Fruit fly (Drosophila melanogaster) whole organism, wandering third instar larva: ENCODE results near the gene CAH1.

Experiments used
- CG32264 ChIP-seq: fragments of 200-800 bp; sonication (Bioruptor generic); optimal IDR thresholded peaks from 2 replicates; lab custom pipeline; 2016; ENCODE audit warnings: missing biosample characterization, missing genetic modification characterization
- CG9705 ChIP-seq: fragments of 200-800 bp; sonication (Bioruptor generic); optimal IDR thresholded peaks from 2 replicates; lab custom pipeline; 2018; ENCODE audit warnings: missing biosample characterization, mild to moderate bottlenecking, missing genetic modification characterization
- CrebA ChIP-seq: fragments of 200-800 bp; sonication (Bioruptor generic); optimal IDR thresholded peaks from 2 replicates; lab custom pipeline; 2016; ENCODE audit warnings: missing biosample characterization, mild to moderate bottlenecking, missing genetic modification characterization, borderline replicate concordance
- Dfd ChIP-seq: fragments of >200 bp; optimal IDR thresholded peaks from 2 replicates; lab custom pipeline; 2017; ENCODE audit warnings: missing biosample characterization, missing genetic modification characterization
- Dif ChIP-seq: fragments of 200-275, 200-300 bp; sonication (Bioruptor generic); optimal IDR thresholded peaks from 2 replicates; lab custom pipeline; 2018; ENCODE audit warnings: missing biosample characterization, missing genetic modification characterization; ENCODE audit not compliant: partially characterized antibody
- GATAd ChIP-seq: sonication (Bioruptor generic); optimal IDR thresholded peaks from 2 replicates; lab custom pipeline; 2016; ENCODE audit warnings: missing biosample characterization, missing genetic modification characterization
- HLH106 ChIP-seq: fragments of 200-800 bp; optimal IDR thresholded peaks from 3 replicates; lab custom pipeline; 2019; ENCODE audit warnings: missing biosample characterization, mild to moderate bottlenecking, missing genetic modification characterization, moderate library complexity
- Hnf4 ChIP-seq: fragments of 200-800 bp; sonication (Bioruptor generic); optimal IDR thresholded peaks from 2 replicates; lab custom pipeline; 2016; ENCODE audit warnings: missing biosample characterization, mild to moderate bottlenecking, missing genetic modification characterization
- Hr78 ChIP-seq: fragments of >200 bp; optimal IDR thresholded peaks from 2 replicates; lab custom pipeline; 2017; ENCODE audit warnings: missing biosample characterization, missing genetic modification characterization
- Hr83 ChIP-seq: fragments of 200-300 bp; sonication (Bioruptor generic); optimal IDR thresholded peaks from 2 replicates; lab custom pipeline; 2016; ENCODE audit warnings: missing biosample characterization, mild to moderate bottlenecking, missing genetic modification characterization, moderate library complexity; ENCODE audit not compliant: poor library complexity, severe bottlenecking
- Mio ChIP-seq: sonication (Bioruptor generic); optimal IDR thresholded peaks from 2 replicates; lab custom pipeline; 2016; ENCODE audit warnings: missing biosample characterization, missing genetic modification characterization
- Myc ChIP-seq: fragments of >200 bp; optimal IDR thresholded peaks from 2 replicates; lab custom pipeline; 2017
- OdsH ChIP-seq: fragments of 200-800 bp; sonication (Bioruptor generic); optimal IDR thresholded peaks from 2 replicates; lab custom pipeline; 2016; ENCODE audit warnings: missing biosample characterization, mild to moderate bottlenecking, missing genetic modification characterization
- Rel ChIP-seq, 2 experiments: fragments of 200-800 bp; sonication (Bioruptor generic) in 1 of 2; optimal IDR thresholded peaks; 2 replicates in 1 of 2; 3 replicates in 1 of 2; lab custom pipeline; 2016 to 2019; ENCODE audit warnings: mild to moderate bottlenecking in 2 of 2, missing biosample characterization in 2 of 2, missing genetic modification characterization in 2 of 2, moderate library complexity in 1 of 2
- Sp1 ChIP-seq: fragments of 200-800 bp; sonication (Bioruptor generic); optimal IDR thresholded peaks from 3 replicates; lab custom pipeline; 2019; ENCODE audit warnings: missing biosample characterization, mild to moderate bottlenecking, missing genetic modification characterization, moderate library complexity
- Vsx2 ChIP-seq: fragments of 200-300, 225-300 bp; sonication (Bioruptor generic); optimal IDR thresholded peaks from 2 replicates; lab custom pipeline; 2018; ENCODE audit warnings: missing biosample characterization, missing genetic modification characterization; ENCODE audit not compliant: partially characterized antibody
- br ChIP-seq: fragments of 200-800 bp; sonication (Bioruptor generic); optimal IDR thresholded peaks from 2 replicates; lab custom pipeline; 2016; ENCODE audit warnings: missing biosample characterization, missing genetic modification characterization
- brk ChIP-seq: fragments of 200-800 bp; sonication (Bioruptor generic); optimal IDR thresholded peaks from 2 replicates; lab custom pipeline; 2016; ENCODE audit warnings: missing biosample characterization, mild to moderate bottlenecking, missing genetic modification characterization
- dmrt93B ChIP-seq: fragments of 200-800 bp; sonication (Bioruptor generic); optimal IDR thresholded peaks from 2 replicates; lab custom pipeline; 2018; ENCODE audit warnings: missing biosample characterization, mild to moderate bottlenecking, missing genetic modification characterization
- dsf ChIP-seq: sonication (Bioruptor generic); optimal IDR thresholded peaks from 2 replicates; lab custom pipeline; 2016; ENCODE audit warnings: missing biosample characterization, missing genetic modification characterization, borderline replicate concordance
- foxo ChIP-seq, 2 experiments: fragments of 200-800 bp; sonication (Bioruptor generic); optimal IDR thresholded peaks; 2 replicates in 1 of 2; 3 replicates in 1 of 2; lab custom pipeline; 2016 to 2017; ENCODE audit warnings: missing biosample characterization in 2 of 2, missing genetic modification characterization in 2 of 2
- h ChIP-seq: fragments of 200-800 bp; sonication (Bioruptor generic); optimal IDR thresholded peaks from 3 replicates; lab custom pipeline; 2016; ENCODE audit warnings: missing biosample characterization, mild to moderate bottlenecking, missing genetic modification characterization
- jim ChIP-seq: fragments of 175-275, 200-325 bp; sonication (Bioruptor generic); optimal IDR thresholded peaks from 2 replicates; lab custom pipeline; 2016; ENCODE audit warnings: missing biosample characterization, mild to moderate bottlenecking, missing genetic modification characterization
- lola ChIP-seq: fragments of >200 bp; optimal IDR thresholded peaks from 2 replicates; lab custom pipeline; 2017; ENCODE audit warnings: missing biosample characterization, missing genetic modification characterization
- pan ChIP-seq: fragments of >200 bp; optimal IDR thresholded peaks from 2 replicates; lab custom pipeline; 2017
- psq ChIP-seq: fragments of 200-800 bp; sonication (Bioruptor generic); optimal IDR thresholded peaks from 3 replicates; lab custom pipeline; 2017; ENCODE audit warnings: missing biosample characterization, mild to moderate bottlenecking, missing genetic modification characterization, moderate library complexity
- sage ChIP-seq: fragments of 200-800 bp; sonication (Bioruptor generic); optimal IDR thresholded peaks from 2 replicates; lab custom pipeline; 2016; ENCODE audit warnings: missing biosample characterization, mild to moderate bottlenecking, missing genetic modification characterization
- sv ChIP-seq: fragments of 200-800 bp; sonication (Bioruptor generic); optimal IDR thresholded peaks from 3 replicates; lab custom pipeline; 2016; ENCODE audit warnings: missing biosample characterization, missing genetic modification characterization
- tai ChIP-seq: sonication (Bioruptor generic); optimal IDR thresholded peaks from 2 replicates; lab custom pipeline; 2016; ENCODE audit warnings: missing biosample characterization, missing genetic modification characterization
- usp ChIP-seq: fragments of >200 bp; optimal IDR thresholded peaks from 2 replicates; lab custom pipeline; 2017; ENCODE audit warnings: missing biosample characterization, missing genetic modification characterization

The CAH1 gene

dm6 chr2L:13811323-13811722, 7.9 kb downstream of the CAH1 start, which contains the start of the genes Adat1 and CG16865:
Gene Adat1 (minus strand): TSS chr2L:13811474.
Gene CG16865 (plus strand): TSS chr2L:13811522.
- TF ChIP-seq CG9705, result peak; percentile 15
- TF ChIP-seq CG32264, result no peak
- no peak for TF ChIP-seq Dif (GFP tag; lab: Kevin White, UChicago)
- no peak for TF ChIP-seq OdsH (GFP tag; lab: Kevin White, UChicago)
- no peak for TF ChIP-seq dmrt93B (GFP tag; lab: Kevin White, UChicago)
- TF ChIP-seq Hr83, result peak; percentile 21
- no peak for TF ChIP-seq sv (GFP tag; lab: Kevin White, UChicago)
- TF ChIP-seq Hr78, result no peak
- no peak for TF ChIP-seq dsf (GFP tag; lab: Kevin White, UChicago)
- TF ChIP-seq jim, result no peak
- TF ChIP-seq br (GFP tag; lab: Kevin White, UChicago), result no peak

- TF ChIP-seq pan (lab: Kevin White, UChicago) (no peak), CG32264 (no peak), foxo (GFP tag; optimal IDR thresholded peaks at IDR 0.05; lab: Kevin White, UChicago) (no peak), CG9705 (no peak), tai (GFP tag; lab: Kevin White, UChicago) (no peak)
Observed at dm6 chr2L:13813156-13813555, 9.7 kb downstream of the CAH1 start, which contains the start of gene CG16888. Gene CG16888 (minus strand): TSS chr2L:13813256.

- TF ChIP-seq Mio (GFP tag; lab: Kevin White, UChicago) (no peak), Rel (GFP tag; optimal IDR thresholded peaks at IDR 0.05; lab: Kevin White, UChicago) (no peak), Rel (tag; optimal IDR thresholded peaks at IDR 0.05; lab: Kevin White, UChicago) (peak; percentile 45)
Observed at dm6 chr2L:13813604-13814178, 10.3 kb downstream of the CAH1 start, which contains the start of gene Sos. Gene Sos (plus strand): TSS chr2L:13813816.

- TF ChIP-seq tai (GFP tag; lab: Kevin White, UChicago) (no peak), Rel (GFP tag; optimal IDR thresholded peaks at IDR 0.05; lab: Kevin White, UChicago) (no peak), Rel (tag; optimal IDR thresholded peaks at IDR 0.05; lab: Kevin White, UChicago) (peak; percentile 91)
- TF ChIP-seq, all 38 proteins: peak for 1
Observed at dm6 chr2L:13820176-13820575, 16.8 kb downstream of the CAH1 start.

dm6 chr2L:13820948-13821347, 17.5 kb downstream of the CAH1 start, which contains the start of gene b:
Gene b (plus strand): TSS chr2L:13821248.
- no peak for TF ChIP-seq jim
- TF ChIP-seq Rel (GFP tag; optimal IDR thresholded peaks at IDR 0.05; lab: Kevin White, UChicago), result no peak
- TF ChIP-seq Rel (tag; optimal IDR thresholded peaks at IDR 0.05; lab: Kevin White, UChicago), result peak; percentile 79

- TF ChIP-seq sage (GFP tag; lab: Kevin White, UChicago), result no peak
- TF ChIP-seq br (GFP tag; lab: Kevin White, UChicago), result no peak
- TF ChIP-seq psq (GFP tag; lab: Kevin White, UChicago), result no peak
- TF ChIP-seq foxo (GFP tag; optimal IDR thresholded peaks at IDR 0.05; lab: Kevin White, UChicago), result no peak
Observed at dm6 chr2L:13827557-13827956, 24.1 kb downstream of the CAH1 start, which contains the start of gene PolG1. Gene PolG1 (minus strand): TSS chr2L:13827772.

- TF ChIP-seq CrebA (GFP tag; lab: Kevin White, UChicago) (no peak), Rel (GFP tag; optimal IDR thresholded peaks at IDR 0.05; lab: Kevin White, UChicago) (no peak), Rel (tag; optimal IDR thresholded peaks at IDR 0.05; lab: Kevin White, UChicago) (peak; percentile 58)
Observed at dm6 chr2L:13829540-13829939, 26.1 kb downstream of the CAH1 start, which contains the start of the genes Arpc1 and Orc5. Gene Arpc1 (minus strand): TSS chr2L:13829741. Gene Orc5 (plus strand): TSS chr2L:13829837.

dm6 chr2L:13833058-13833457, 29.6 kb downstream of the CAH1 start, which contains the start of the genes GatC, PolG2 and Polr2C:
Gene GatC (minus strand): TSS chr2L:13833105.
Gene PolG2 (minus strand): TSS chr2L:13833105.
Gene Polr2C (plus strand): TSS chr2L:13833337.
- no peak for TF ChIP-seq CG9705
- no peak for TF ChIP-seq CG32264
- TF ChIP-seq Dfd (GFP tag; lab: Kevin White, UChicago), result no peak
- TF ChIP-seq dsf (GFP tag; lab: Kevin White, UChicago), result no peak
- no peak for TF ChIP-seq Hr78
- TF ChIP-seq sage (GFP tag; lab: Kevin White, UChicago), result no peak
- TF ChIP-seq Hr83, result no peak
- TF ChIP-seq tai (GFP tag; lab: Kevin White, UChicago), result no peak
- no peak for TF ChIP-seq HLH106 (tag; lab: Kevin White, UChicago)
- peak; percentile 64 for TF ChIP-seq Dif (GFP tag; lab: Kevin White, UChicago)
- TF ChIP-seq Rel (GFP tag; optimal IDR thresholded peaks at IDR 0.05; lab: Kevin White, UChicago), result no peak
- peak; percentile 0 for TF ChIP-seq Rel (tag; optimal IDR thresholded peaks at IDR 0.05; lab: Kevin White, UChicago)
- no peak for TF ChIP-seq GATAd (GFP tag; lab: Kevin White, UChicago)
- TF ChIP-seq Hnf4 (GFP tag; lab: Kevin White, UChicago), result no peak
- TF ChIP-seq brk (GFP tag; lab: Kevin White, UChicago), result no peak
- peak; percentile 3 for TF ChIP-seq Sp1
- TF ChIP-seq jim, result no peak
- no peak for TF ChIP-seq lola (GFP tag; lab: Kevin White, UChicago)
- TF ChIP-seq Vsx2 (GFP tag; lab: Kevin White, UChicago), result no peak
- TF ChIP-seq foxo (GFP tag; optimal IDR thresholded peaks at IDR 0.05; lab: Kevin White, UChicago), result no peak
- no peak for TF ChIP-seq psq (GFP tag; lab: Kevin White, UChicago)
- TF ChIP-seq sv (GFP tag; lab: Kevin White, UChicago), result no peak
- TF ChIP-seq pan (lab: Kevin White, UChicago), result no peak
- TF ChIP-seq br (GFP tag; lab: Kevin White, UChicago), result no peak
- TF ChIP-seq usp (GFP tag; lab: Kevin White, UChicago), result no peak
- TF ChIP-seq h (GFP tag; lab: Kevin White, UChicago), result no peak
- peak; percentile 70 for TF ChIP-seq Myc (lab: Kevin White, UChicago)
